Worm (Caenorhabditis elegans) whole organism, young adult: ENCODE data around the gene C13A2.1.

Experiments used
- B0019.2 ChIP-seq: fragments of 200-800 bp; sonication (Bioruptor generic); conservative IDR thresholded peaks from 2 replicates; pipeline ENCODE4 v1.3.6; 2022; ENCODE audit warnings: missing genetic modification reagents, missing genetic modification characterization, missing compliant biosample characterization
- B0261.1 ChIP-seq: sonication (generic microtip); optimal IDR thresholded peaks from 2 replicates; lab custom pipeline; 2016; ENCODE audit warnings: mild to moderate bottlenecking, missing genetic modification characterization, moderate library complexity, missing compliant biosample characterization
- C06A6.2 ChIP-seq: fragments of 200-800 bp; sonication (Bioruptor generic); conservative IDR thresholded peaks from 2 replicates; pipeline ENCODE4 v1.3.6; 2022; ENCODE audit warnings: missing genetic modification characterization, missing compliant biosample characterization
- D2030.7 ChIP-seq: fragments of 200-800 bp; sonication (Bioruptor generic); IDR thresholded peaks from 2 replicates; pipeline ENCODE4 v1.3.6; 2022; ENCODE audit warnings: missing genetic modification reagents, missing genetic modification characterization, missing compliant biosample characterization
- F10E7.11 ChIP-seq: sonication (generic microtip); optimal IDR thresholded peaks from 2 replicates; lab custom pipeline; 2017; ENCODE audit warnings: mild to moderate bottlenecking, missing genetic modification characterization, moderate library complexity, missing compliant biosample characterization
- F33H1.4 ChIP-seq: fragments of 200-800 bp; sonication (Bioruptor generic); IDR thresholded peaks from 2 replicates; pipeline ENCODE4 v1.3.6; 2022; ENCODE audit warnings: missing genetic modification reagents, missing genetic modification characterization, missing compliant biosample characterization
- F52B5.7 ChIP-seq: sonication (generic microtip); optimal IDR thresholded peaks from 2 replicates; lab custom pipeline; 2016; ENCODE audit warnings: mild to moderate bottlenecking, missing genetic modification characterization, missing compliant biosample characterization
- F57A8.1 ChIP-seq: fragments of 200-800 bp; sonication (Bioruptor generic); optimal IDR thresholded peaks from 2 replicates; lab custom pipeline; 2018; ENCODE audit warnings: mild to moderate bottlenecking, missing genetic modification characterization, moderate library complexity, missing compliant biosample characterization
- K11D2.4 ChIP-seq: fragments of 200-800 bp; sonication (Bioruptor generic); IDR thresholded peaks from 2 replicates; pipeline ENCODE4 v1.3.6; 2022; ENCODE audit warnings: missing genetic modification reagents, missing genetic modification characterization, missing compliant biosample characterization
- akir-1 ChIP-seq: fragments of 200-800 bp; sonication (Bioruptor generic); optimal IDR thresholded peaks from 2 replicates; lab custom pipeline; 2018; ENCODE audit warnings: mild to moderate bottlenecking, missing genetic modification characterization, moderate library complexity, missing compliant biosample characterization
- ama-1 ChIP-seq, 3 experiments: fragments of 150-350 bp in 1 of 3; sonication (generic microtip) in 2 of 3; optimal IDR thresholded peaks; 2 replicates each; lab custom pipeline; 2014 to 2018; ENCODE audit warnings: missing biosample characterization in 2 of 3, missing genetic modification characterization in 2 of 3, missing genetic modification reagents in 2 of 3
- aptf-2 ChIP-seq: fragments of 200-800 bp; sonication (Bioruptor generic); conservative IDR thresholded peaks from 2 replicates; pipeline ENCODE4 v1.3.6; 2022; ENCODE audit warnings: missing genetic modification reagents, missing genetic modification characterization, missing compliant biosample characterization
- attf-3 ChIP-seq: fragments of 200-800 bp; sonication (Bioruptor generic); conservative IDR thresholded peaks from 2 replicates; pipeline ENCODE4 v1.3.6; 2022; ENCODE audit warnings: missing genetic modification reagents, missing genetic modification characterization, missing compliant biosample characterization
- attf-5 ChIP-seq: fragments of 200-800 bp; sonication (Bioruptor generic); optimal IDR thresholded peaks from 2 replicates; lab custom pipeline; 2018; ENCODE audit warnings: mild to moderate bottlenecking, missing genetic modification characterization, missing compliant biosample characterization
- cebp-2 ChIP-seq: fragments of 200-800 bp; sonication (Bioruptor generic); IDR thresholded peaks from 2 replicates; pipeline ENCODE4 v1.3.6; 2022; ENCODE audit warnings: missing genetic modification characterization, missing compliant biosample characterization
- ceh-100 ChIP-seq: fragments of 200-800 bp; sonication (Bioruptor generic); IDR thresholded peaks from 2 replicates; pipeline ENCODE4 v1.3.6; 2022; ENCODE audit warnings: missing genetic modification reagents, missing genetic modification characterization, missing compliant biosample characterization
- ceh-27 ChIP-seq: fragments of 200-800 bp; sonication (Bioruptor generic); optimal IDR thresholded peaks from 2 replicates; lab custom pipeline; 2018; ENCODE audit warnings: mild to moderate bottlenecking, missing genetic modification characterization, moderate library complexity, missing compliant biosample characterization
- ceh-91 ChIP-seq: fragments of 200-800 bp; sonication (Bioruptor generic); IDR thresholded peaks from 2 replicates; pipeline ENCODE4 v1.3.6; 2022; ENCODE audit warnings: missing genetic modification reagents, missing genetic modification characterization, missing compliant biosample characterization
- chd-7 ChIP-seq: sonication (generic microtip); optimal IDR thresholded peaks from 2 replicates; lab custom pipeline; 2016; ENCODE audit warnings: mild to moderate bottlenecking, missing genetic modification characterization, moderate library complexity, missing compliant biosample characterization
- die-1 ChIP-seq: sonication (generic microtip); optimal IDR thresholded peaks from 2 replicates; lab custom pipeline; 2016; ENCODE audit warnings: missing genotype, mild to moderate bottlenecking, missing genetic modification characterization, missing compliant biosample characterization
- dox-1 ChIP-seq: fragments of 200-800 bp; sonication (Bioruptor generic); IDR thresholded peaks from 2 replicates; pipeline ENCODE4 v1.3.6; 2022; ENCODE audit warnings: missing genetic modification reagents, missing genetic modification characterization, missing compliant biosample characterization
- efl-1 ChIP-seq: fragments of 150-350 bp; optimal IDR thresholded peaks from 2 replicates; lab custom pipeline; 2014; ENCODE audit warnings: missing biosample characterization, missing genetic modification reagents, missing genetic modification characterization
- ets-4 ChIP-seq: fragments of 200-800 bp; sonication (Bioruptor generic); optimal IDR thresholded peaks from 2 replicates; lab custom pipeline; 2018; ENCODE audit warnings: mild to moderate bottlenecking, missing genetic modification characterization, missing compliant biosample characterization
- hlh-12 ChIP-seq: sonication (generic microtip); optimal IDR thresholded peaks from 2 replicates; lab custom pipeline; 2016; ENCODE audit warnings: missing genetic modification characterization, missing compliant biosample characterization
- hlh-26 ChIP-seq: fragments of 200-800 bp; sonication (Bioruptor generic); conservative IDR thresholded peaks from 2 replicates; pipeline ENCODE4 v1.3.6; 2022; ENCODE audit warnings: missing genetic modification reagents, missing genetic modification characterization, missing compliant biosample characterization
- hrde-1 ChIP-seq: sonication (generic microtip); optimal IDR thresholded peaks from 2 replicates; lab custom pipeline; 2016; ENCODE audit warnings: missing genetic modification characterization, mild to moderate bottlenecking, missing compliant biosample characterization, moderate library complexity, missing genotype, missing genetic modification reagents, borderline replicate concordance
- hsf-1 ChIP-seq: fragments of 200-800 bp; sonication (Bioruptor generic); IDR thresholded peaks from 2 replicates; pipeline ENCODE4 v1.3.6; 2022; ENCODE audit warnings: missing genetic modification reagents, missing genetic modification characterization, missing compliant biosample characterization
- let-526 ChIP-seq: fragments of 200-800 bp; sonication (Bioruptor generic); IDR thresholded peaks from 2 replicates; pipeline ENCODE4 v1.3.6; 2022; ENCODE audit warnings: missing genetic modification reagents, missing genetic modification characterization, missing compliant biosample characterization
- lin-26 ChIP-seq: fragments of 200-800 bp; sonication (Bioruptor generic); IDR thresholded peaks from 2 replicates; pipeline ENCODE4 v1.3.6; 2022; ENCODE audit warnings: missing genetic modification reagents, missing genetic modification characterization, missing compliant biosample characterization
- lin-40 ChIP-seq: sonication (generic microtip); optimal IDR thresholded peaks from 2 replicates; lab custom pipeline; 2016; ENCODE audit warnings: missing genetic modification characterization, mild to moderate bottlenecking, missing compliant biosample characterization, missing genotype, missing genetic modification reagents
- mel-28 ChIP-seq: sonication (generic microtip); optimal IDR thresholded peaks from 2 replicates; lab custom pipeline; 2016; ENCODE audit warnings: borderline replicate concordance, mild to moderate bottlenecking, missing genetic modification characterization, missing compliant biosample characterization
- nfyb-1 ChIP-seq: fragments of 200-800 bp; sonication (Bioruptor generic); IDR thresholded peaks from 2 replicates; pipeline ENCODE4 v1.3.6; 2022; ENCODE audit warnings: missing genetic modification reagents, missing genetic modification characterization, missing compliant biosample characterization
- pbrm-1 ChIP-seq: fragments of 200-800 bp; sonication (Bioruptor generic); IDR thresholded peaks from 2 replicates; pipeline ENCODE4 v1.3.6; 2022; ENCODE audit warnings: missing genetic modification reagents, missing genetic modification characterization, missing compliant biosample characterization
- rcor-1 ChIP-seq: fragments of 200-800 bp; sonication (Bioruptor generic); IDR thresholded peaks from 2 replicates; pipeline ENCODE4 v1.3.6; 2022; ENCODE audit warnings: missing genetic modification reagents, missing genetic modification characterization, missing compliant biosample characterization
- repo-1 ChIP-seq: sonication (generic microtip); optimal IDR thresholded peaks from 2 replicates; lab custom pipeline; 2017; ENCODE audit warnings: mild to moderate bottlenecking, missing genetic modification characterization, missing compliant biosample characterization
- sea-2 ChIP-seq: fragments of 200-800 bp; sonication (Bioruptor generic); IDR thresholded peaks from 2 replicates; pipeline ENCODE4 v1.3.6; 2022; ENCODE audit warnings: missing genetic modification characterization, missing compliant biosample characterization
- snpc-1.1 ChIP-seq: sonication (generic microtip); optimal IDR thresholded peaks from 2 replicates; lab custom pipeline; 2017; ENCODE audit warnings: missing genetic modification characterization, mild to moderate bottlenecking, missing compliant biosample characterization, antibody characterized with exemption, moderate library complexity, missing genotype, missing genetic modification reagents; ENCODE audit not compliant: insufficient read depth
- tbx-9 ChIP-seq: sonication (generic microtip); optimal IDR thresholded peaks from 2 replicates; lab custom pipeline; 2016; ENCODE audit warnings: borderline replicate concordance, missing genetic modification characterization, inconsistent platforms, missing compliant biosample characterization
- unc-62 ChIP-seq: fragments of 150-350 bp; optimal IDR thresholded peaks from 2 replicates; lab custom pipeline; 2014; ENCODE audit warnings: missing biosample characterization, missing genetic modification reagents, missing genetic modification characterization
- zim-3 ChIP-seq: sonication (generic microtip); optimal IDR thresholded peaks from 2 replicates; lab custom pipeline; 2017; ENCODE audit warnings: mild to moderate bottlenecking, missing genetic modification characterization, moderate library complexity, missing compliant biosample characterization
- ztf-18 ChIP-seq: sonication (generic microtip); optimal IDR thresholded peaks from 2 replicates; lab custom pipeline; 2016; ENCODE audit warnings: missing genotype, mild to moderate bottlenecking, missing genetic modification characterization, missing compliant biosample characterization
- ztf-22 ChIP-seq: fragments of 200-800 bp; sonication (Bioruptor generic); optimal IDR thresholded peaks from 2 replicates; lab custom pipeline; 2018; ENCODE audit warnings: mild to moderate bottlenecking, missing genetic modification characterization, moderate library complexity, missing compliant biosample characterization
- ztf-28 ChIP-seq: fragments of 200-800 bp; sonication (Bioruptor generic); IDR thresholded peaks from 2 replicates; pipeline ENCODE4 v1.3.6; 2022; ENCODE audit warnings: missing genetic modification reagents, missing genetic modification characterization, missing compliant biosample characterization

The C13A2.1 gene

ce11 chrV:7269399-7269798 lies 19.4 kb upstream of the C13A2.1 start, which contains the start of gene C13A2.6:
TSS of gene C13A2.6 (plus strand) at chrV:7269699.
- no peak for TF ChIP-seq F33H1.4 (GFP tag; lab: Robert Waterston, UW)
- no peak for TF ChIP-seq ceh-91 (GFP tag; lab: Robert Waterston, UW)
- no peak for TF ChIP-seq aptf-2 (GFP tag; lab: Robert Waterston, UW)
- TF ChIP-seq efl-1 (GFP tag; lab: Kevin White, UChicago), result no peak
- TF ChIP-seq ztf-22 (GFP tag; lab: Kevin White, UChicago), result no peak
- no peak for TF ChIP-seq F52B5.7 (tag; lab: Kevin White, UChicago)
- no peak for TF ChIP-seq attf-5 (GFP tag; lab: Kevin White, UChicago)
- TF ChIP-seq attf-3, result no peak
- no peak for TF ChIP-seq ets-4 (GFP tag; lab: Kevin White, UChicago)
- TF ChIP-seq lin-26 (GFP tag; lab: Robert Waterston, UW), result no peak
- TF ChIP-seq C06A6.2 (GFP tag; lab: Robert Waterston, UW), result no peak
- TF ChIP-seq dox-1, result no peak
- no peak for TF ChIP-seq F10E7.11 (tag; lab: Kevin White, UChicago)
- TF ChIP-seq, all 124 proteins: peak for 0

ce11 chrV:7274992-7275391 lies 13.8 kb upstream of the C13A2.1 start, which contains the start of gene C13A2.10:
TSS of gene C13A2.10 (minus strand) at chrV:7275092.
- TF ChIP-seq let-526 (GFP tag; lab: Robert Waterston, UW), result no peak
- no peak for TF ChIP-seq ztf-18 (tag; lab: Kevin White, UChicago)
- no peak for TF ChIP-seq ztf-28
- TF ChIP-seq tbx-9 (tag; lab: Kevin White, UChicago), result no peak
- TF ChIP-seq F33H1.4 (GFP tag; lab: Robert Waterston, UW), result no peak
- TF ChIP-seq, all 124 proteins: peak for 0

- TF ChIP-seq chd-7 (no peak), D2030.7 (no peak), ceh-27 (GFP tag; lab: Kevin White, UChicago) (no peak), hrde-1 (tag; lab: Kevin White, UChicago) (no peak), rcor-1 (GFP tag; lab: Robert Waterston, UW) (no peak), ama-1 (optimal IDR thresholded peaks at IDR 0.05; lab: Kevin White, UChicago) (no peak), ama-1 (GFP tag; optimal IDR thresholded peaks at IDR 0.05; lab: Kevin White, UChicago) (no peak), snpc-1.1 (no peak), hlh-12 (tag; lab: Kevin White, UChicago) (no peak), zim-3 (tag; lab: Kevin White, UChicago) (no peak), pbrm-1 (GFP tag; lab: Robert Waterston, UW) (no peak), unc-62 (GFP tag; lab: Kevin White, UChicago) (no peak), cebp-2 (no peak), hsf-1 (GFP tag; lab: Robert Waterston, UW) (no peak), B0261.1 (tag; lab: Kevin White, UChicago) (no peak), sea-2 (GFP tag; lab: Robert Waterston, UW) (no peak)
Measured at ce11 chrV:7275491-7275890, 13.3 kb upstream of the C13A2.1 start, which contains the start of gene C13A2.5. TSS of gene C13A2.5 (plus strand) at chrV:7275791.

ce11 chrV:7279090-7279489 lies 9.7 kb upstream of the C13A2.1 start, which contains the start of gene C13A2.4:
TSS of gene C13A2.4 (plus strand) at chrV:7279390.
- no peak for TF ChIP-seq ceh-100 (GFP tag; lab: Robert Waterston, UW)
- no peak for TF ChIP-seq B0019.2 (GFP tag; lab: Robert Waterston, UW)
- TF ChIP-seq F57A8.1 (GFP tag; lab: Kevin White, UChicago), result no peak
- TF ChIP-seq die-1 (tag; lab: Kevin White, UChicago), result no peak
- TF ChIP-seq akir-1 (GFP tag; lab: Kevin White, UChicago), result no peak
- no peak for TF ChIP-seq lin-40 (tag; lab: Kevin White, UChicago)
- TF ChIP-seq repo-1 (tag; lab: Kevin White, UChicago), result no peak
- no peak for TF ChIP-seq unc-62 (GFP tag; lab: Kevin White, UChicago)
- no peak for TF ChIP-seq nfyb-1 (GFP tag; lab: Robert Waterston, UW)
- TF ChIP-seq mel-28 (tag; lab: Kevin White, UChicago), result no peak
- TF ChIP-seq K11D2.4 (GFP tag; lab: Robert Waterston, UW), result no peak
- no peak for TF ChIP-seq hlh-26
- TF ChIP-seq, all 124 proteins: peak for 0
